Worm (Caenorhabditis elegans): ENCODE data around the gene pgl-3.

DNA sequence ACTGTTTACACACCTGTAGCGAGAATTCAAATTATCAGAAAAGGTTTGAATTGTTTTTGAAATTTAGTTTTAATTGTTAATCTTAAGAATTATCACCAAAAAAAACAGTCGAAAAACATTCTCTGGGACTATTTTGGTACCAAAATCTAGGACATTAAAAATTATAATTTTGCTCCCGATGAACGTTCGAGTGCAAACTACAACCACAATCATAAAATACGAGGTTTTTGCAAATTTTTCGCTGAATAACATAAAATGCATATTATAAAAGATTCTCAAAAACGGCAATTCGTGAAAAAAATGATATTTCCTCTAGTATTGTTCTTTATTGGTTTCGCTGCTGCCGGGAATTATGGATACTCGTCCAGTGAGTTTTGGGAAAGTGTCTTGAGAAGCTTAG is 34.6 kb downstream of the pgl-3 start, which contains the start of gene R02F11.12:
- TF ChIP-seq ztf-11 (tag; optimal IDR thresholded peaks at IDR 0.05), result no peak
- TF ChIP-seq unc-62 (GFP tag; optimal IDR thresholded peaks at IDR 0.05), result no peak
- no peak for TF ChIP-seq F13H6.1 (tag; optimal IDR thresholded peaks at IDR 0.05)
